Fruit fly (Drosophila melanogaster) whole organism, embryonic: Measurements from ENCODE around the gene CG31804.

Experiments used
- ATbp ChIP-seq: fragments of 200-800 bp; sonication (Bioruptor generic); optimal IDR thresholded peaks from 2 replicates; lab custom pipeline; 2017; ENCODE audit warnings: missing biosample characterization, mild to moderate bottlenecking, missing genetic modification characterization, missing genetic modification reagents
- Aef1 ChIP-seq: fragments of 200-800 bp; sonication (Bioruptor generic); IDR thresholded peaks from 3 replicates; pipeline ENCODE4 v1.3.6; 2022; ENCODE audit warnings: missing biosample characterization, missing genetic modification characterization
- Atf3 ChIP-seq: fragments of 200-800 bp; sonication (Bioruptor generic); optimal IDR thresholded peaks from 3 replicates; lab custom pipeline; 2016; ENCODE audit warnings: missing biosample characterization, missing genetic modification characterization
- Bgb ChIP-seq: fragments of 200-800 bp; sonication (Bioruptor generic); IDR thresholded peaks from 2 replicates; pipeline ENCODE4 v1.3.6; 2022; ENCODE audit warnings: missing biosample characterization, missing genetic modification characterization; ENCODE audit not compliant: partially characterized antibody
- CG1024 ChIP-seq: fragments of 200-800 bp; sonication (Bioruptor generic); IDR thresholded peaks from 2 replicates; pipeline ENCODE4 v1.3.6; 2022; ENCODE audit warnings: missing biosample characterization, missing genetic modification characterization
- CG11247 ChIP-seq: fragments of 200-800 bp; sonication (Bioruptor generic); IDR thresholded peaks from 2 replicates; pipeline ENCODE4 v1.3.6; 2022; ENCODE audit warnings: missing biosample characterization, missing genetic modification characterization
- CG11723 ChIP-seq: fragments of 200-800 bp; sonication (Bioruptor generic); optimal IDR thresholded peaks from 2 replicates; lab custom pipeline; 2017; ENCODE audit warnings: missing biosample characterization, mild to moderate bottlenecking, missing genetic modification characterization
- CG13894 ChIP-seq: fragments of 200-800 bp; sonication (Bioruptor generic); optimal IDR thresholded peaks from 3 replicates; lab custom pipeline; 2018; ENCODE audit warnings: missing biosample characterization, mild to moderate bottlenecking, missing genetic modification characterization, moderate library complexity
- CG15073 ChIP-seq: fragments of 200-800 bp; sonication (Bioruptor generic); optimal IDR thresholded peaks from 2 replicates; lab custom pipeline; 2016; ENCODE audit warnings: missing biosample characterization, missing genetic modification characterization
- CG15479 ChIP-seq: fragments of 200-800 bp; sonication (Bioruptor generic); optimal IDR thresholded peaks from 3 replicates; lab custom pipeline; 2019; ENCODE audit warnings: missing biosample characterization, mild to moderate bottlenecking, missing genetic modification characterization, moderate library complexity
- CG15601 ChIP-seq: fragments of 200-800 bp; sonication (Bioruptor generic); optimal IDR thresholded peaks from 3 replicates; lab custom pipeline; 2019; ENCODE audit warnings: missing biosample characterization, mild to moderate bottlenecking, missing genetic modification characterization, moderate library complexity
- CG1647 ChIP-seq: fragments of 200-800 bp; sonication (Bioruptor generic); optimal IDR thresholded peaks from 3 replicates; lab custom pipeline; 2016; ENCODE audit warnings: missing biosample characterization, missing genetic modification characterization
- CG17186 ChIP-seq: fragments of 200-800 bp; sonication (Bioruptor generic); optimal IDR thresholded peaks from 3 replicates; lab custom pipeline; 2017; ENCODE audit warnings: missing biosample characterization, missing genetic modification reagents, missing genetic modification characterization
- CG17829 ChIP-seq: fragments of 200-800 bp; optimal IDR thresholded peaks from 2 replicates; lab custom pipeline; 2019; ENCODE audit warnings: missing biosample characterization, mild to moderate bottlenecking, missing genetic modification characterization, moderate library complexity
- CG18619 ChIP-seq: fragments of 200-800 bp; sonication (Bioruptor generic); optimal IDR thresholded peaks from 3 replicates; lab custom pipeline; 2017; ENCODE audit warnings: missing biosample characterization, mild to moderate bottlenecking, missing genetic modification characterization
- CG3281 ChIP-seq: fragments of 200-800 bp; sonication (Bioruptor generic); optimal IDR thresholded peaks from 3 replicates; lab custom pipeline; 2017; ENCODE audit warnings: missing biosample characterization, mild to moderate bottlenecking, missing genetic modification characterization
- CG3407 ChIP-seq: fragments of 200-800 bp; sonication (Bioruptor generic); optimal IDR thresholded peaks from 2 replicates; lab custom pipeline; 2018; ENCODE audit warnings: missing biosample characterization, mild to moderate bottlenecking, missing genetic modification characterization
- CG34224 ChIP-seq: fragments of 200-800 bp; sonication (Bioruptor generic); IDR thresholded peaks from 3 replicates; pipeline ENCODE4 v1.3.6; 2022; ENCODE audit warnings: missing biosample characterization, missing genetic modification characterization; ENCODE audit not compliant: partially characterized antibody
- CG34422 ChIP-seq: fragments of 200-800 bp; sonication (Bioruptor generic); IDR thresholded peaks from 3 replicates; pipeline ENCODE4 v1.3.6; 2022; ENCODE audit warnings: missing biosample characterization, missing genetic modification characterization
- CG6272 ChIP-seq: fragments of 200-800 bp; sonication (Bioruptor generic); IDR thresholded peaks from 2 replicates; pipeline ENCODE4 v1.3.6; 2022; ENCODE audit warnings: missing biosample characterization, missing genetic modification characterization
- CG7372 ChIP-seq: fragments of 200-800 bp; sonication (Bioruptor generic); IDR thresholded peaks from 2 replicates; pipeline ENCODE4 v1.3.6; 2022; ENCODE audit warnings: missing biosample characterization, missing genetic modification characterization
- CG7745 ChIP-seq: fragments of 200-800 bp; sonication (Bioruptor generic); optimal IDR thresholded peaks from 2 replicates; lab custom pipeline; 2018; ENCODE audit warnings: missing biosample characterization, mild to moderate bottlenecking, missing genetic modification characterization, moderate library complexity
- CG7987 ChIP-seq: fragments of 200-800 bp; sonication (Bioruptor generic); optimal IDR thresholded peaks from 2 replicates; lab custom pipeline; 2018; ENCODE audit warnings: missing biosample characterization, mild to moderate bottlenecking, missing genetic modification characterization, moderate library complexity
- Dbx ChIP-seq: fragments of 200-800 bp; sonication (Bioruptor generic); IDR thresholded peaks from 3 replicates; pipeline ENCODE4 v1.3.6; 2022; ENCODE audit warnings: missing biosample characterization, missing genetic modification characterization
- Doc3 ChIP-seq: fragments of 200-800 bp; sonication (Bioruptor generic); IDR thresholded peaks from 3 replicates; pipeline ENCODE4 v1.3.6; 2022; ENCODE audit warnings: missing biosample characterization, missing genetic modification characterization; ENCODE audit not compliant: partially characterized antibody
- Fer1 ChIP-seq: fragments of 200-800 bp; sonication (Bioruptor generic); optimal IDR thresholded peaks from 2 replicates; lab custom pipeline; 2017; ENCODE audit warnings: missing biosample characterization, mild to moderate bottlenecking, missing genetic modification characterization
- HLH4C ChIP-seq: fragments of 200-800 bp; sonication (Bioruptor generic); IDR thresholded peaks from 3 replicates; pipeline ENCODE4 v1.3.6; 2022; ENCODE audit warnings: missing biosample characterization, missing genetic modification characterization; ENCODE audit not compliant: partially characterized antibody
- Max ChIP-seq: fragments of 200-800 bp; sonication (Bioruptor generic); optimal IDR thresholded peaks from 2 replicates; lab custom pipeline; 2016; ENCODE audit warnings: missing biosample characterization, mild to moderate bottlenecking, missing genetic modification characterization
- NFAT ChIP-seq: fragments of 200-800 bp; sonication (Bioruptor generic); IDR thresholded peaks from 2 replicates; pipeline ENCODE4 v1.3.6; 2022; ENCODE audit warnings: missing biosample characterization, missing genetic modification characterization
- NfI ChIP-seq: fragments of 200-800 bp; sonication (Bioruptor generic); optimal IDR thresholded peaks from 3 replicates; lab custom pipeline; 2018; ENCODE audit warnings: missing biosample characterization, mild to moderate bottlenecking, missing genetic modification characterization, moderate library complexity
- Six4 ChIP-seq: fragments of 200-800 bp; sonication (Bioruptor generic); optimal IDR thresholded peaks from 2 replicates; lab custom pipeline; 2016; ENCODE audit warnings: missing biosample characterization, missing genetic modification characterization
- Spps ChIP-seq: fragments of 200-800 bp; sonication (Bioruptor generic); optimal IDR thresholded peaks from 2 replicates; lab custom pipeline; 2018; ENCODE audit warnings: missing biosample characterization, mild to moderate bottlenecking, missing genetic modification characterization
- Ssrp ChIP-seq: fragments of 200-800 bp; sonication (Bioruptor generic); optimal IDR thresholded peaks from 2 replicates; lab custom pipeline; 2018; ENCODE audit warnings: missing biosample characterization, mild to moderate bottlenecking, missing genetic modification characterization, moderate library complexity
- abd-A ChIP-seq: fragments of 200-800 bp; sonication (Bioruptor generic); optimal IDR thresholded peaks from 3 replicates; lab custom pipeline; 2019; ENCODE audit warnings: missing biosample characterization, mild to moderate bottlenecking, missing genetic modification characterization, moderate library complexity
- al ChIP-seq: fragments of 200-800 bp; sonication (Bioruptor generic); IDR thresholded peaks from 2 replicates; pipeline ENCODE4 v1.3.6; 2022; ENCODE audit warnings: missing biosample characterization, missing genetic modification characterization
- emc ChIP-seq: fragments of 200-800 bp; sonication (Bioruptor generic); optimal IDR thresholded peaks from 2 replicates; lab custom pipeline; 2016; ENCODE audit warnings: missing biosample characterization, missing genetic modification characterization
- en ChIP-seq: fragments of 200-800 bp; sonication (Bioruptor generic); optimal IDR thresholded peaks from 2 replicates; lab custom pipeline; 2016; ENCODE audit warnings: missing biosample characterization, missing genetic modification characterization
- eyg ChIP-seq: fragments of 200-800 bp; sonication (Bioruptor generic); optimal IDR thresholded peaks from 3 replicates; lab custom pipeline; 2016; ENCODE audit warnings: missing biosample characterization, missing genetic modification characterization
- gce ChIP-seq: fragments of 200-800 bp; sonication (Bioruptor generic); IDR thresholded peaks from 3 replicates; pipeline ENCODE4 v1.3.6; 2022; ENCODE audit warnings: missing biosample characterization, missing genetic modification characterization
- gcm ChIP-seq: fragments of 200-800 bp; sonication (Bioruptor generic); optimal IDR thresholded peaks from 2 replicates; lab custom pipeline; 2019; ENCODE audit warnings: missing biosample characterization, mild to moderate bottlenecking, missing genetic modification characterization, moderate library complexity
- gfzf ChIP-seq: fragments of 200-800 bp; sonication (Bioruptor generic); optimal IDR thresholded peaks from 2 replicates; lab custom pipeline; 2016; ENCODE audit warnings: missing biosample characterization, mild to moderate bottlenecking, missing genetic modification characterization, moderate library complexity
- hth ChIP-seq: fragments of >200 bp; optimal IDR thresholded peaks from 2 replicates; lab custom pipeline; 2017; ENCODE audit warnings: inconsistent platforms
- inv ChIP-seq: fragments of 200-800 bp; sonication (Bioruptor generic); IDR thresholded peaks from 2 replicates; pipeline ENCODE4 v1.3.6; 2022; ENCODE audit warnings: missing biosample characterization, missing genetic modification characterization; ENCODE audit not compliant: partially characterized antibody
- jigr1 ChIP-seq: fragments of 200-800 bp; sonication (Bioruptor generic); IDR thresholded peaks from 3 replicates; pipeline ENCODE4 v1.3.6; 2022; ENCODE audit warnings: missing biosample characterization, missing genetic modification characterization
- jumu ChIP-seq: fragments of 200-800 bp; sonication (Bioruptor generic); optimal IDR thresholded peaks from 3 replicates; lab custom pipeline; 2016; ENCODE audit warnings: missing biosample characterization, missing genetic modification characterization
- maf-S ChIP-seq: fragments of 200-800 bp; sonication (Bioruptor generic); optimal IDR thresholded peaks from 2 replicates; lab custom pipeline; 2016; ENCODE audit warnings: missing biosample characterization, missing genetic modification characterization
- mam ChIP-seq: fragments of 200-800 bp; sonication (Bioruptor generic); optimal IDR thresholded peaks from 3 replicates; lab custom pipeline; 2016; ENCODE audit warnings: missing biosample characterization, missing genetic modification characterization
- run ChIP-seq: fragments of 200-800 bp; sonication (Bioruptor generic); optimal IDR thresholded peaks from 3 replicates; lab custom pipeline; 2018; ENCODE audit warnings: missing biosample characterization, mild to moderate bottlenecking, missing genetic modification characterization
- slp2 ChIP-seq: fragments of 200-800 bp; sonication (Bioruptor generic); optimal IDR thresholded peaks from 2 replicates; lab custom pipeline; 2016; ENCODE audit warnings: missing biosample characterization, missing genetic modification characterization
- zen2 ChIP-seq: fragments of 200-800 bp; sonication (Bioruptor generic); IDR thresholded peaks from 3 replicates; pipeline ENCODE4 v1.3.6; 2022; ENCODE audit warnings: missing biosample characterization, missing genetic modification characterization; ENCODE audit not compliant: partially characterized antibody
- zfh1 ChIP-seq: fragments of 200-800 bp; sonication (Bioruptor generic); IDR thresholded peaks from 3 replicates; pipeline ENCODE4 v1.3.6; 2022; ENCODE audit warnings: missing biosample characterization, missing genetic modification characterization

Gene CG31804

dm6 chr2L:17410358-17410757 lies 47.1 kb downstream of the CG31804 start, which contains the start of the genes Polr2J and CG15141 (continued):
- TF ChIP-seq CG6272 (GFP tag; lab: Robert Waterston, UW) (peak; percentile 93), CG13894 (tag; lab: Kevin White, UChicago) (no peak), NfI (GFP tag; lab: Kevin White, UChicago) (peak; percentile 86), CG7987 (GFP tag; lab: Kevin White, UChicago) (peak; percentile 41), HLH4C (GFP tag; lab: Robert Waterston, UW) (peak; percentile 79), CG1024 (GFP tag; lab: Robert Waterston, UW) (no peak; the same call in 1 of the 2 replicates), emc (GFP tag; lab: Kevin White, UChicago) (peak; percentile 29), CG3281 (GFP tag; lab: Kevin White, UChicago) (peak; percentile 81), eyg (no peak), abd-A (no peak), hth (lab: Kevin White, UChicago) (no peak), CG7372 (GFP tag; lab: Robert Waterston, UW) (peak; percentile 88), Ssrp (tag; lab: Kevin White, UChicago) (peak; percentile 89), CG34422 (GFP tag; lab: Robert Waterston, UW) (peak; percentile 82; the same call in 2 of the 3 replicates), zen2 (GFP tag; lab: Robert Waterston, UW) (no peak; the same call in 2 of the 3 replicates), al (peak; percentile 87), CG17829 (tag; lab: Kevin White, UChicago) (peak; percentile 91), jigr1 (GFP tag; lab: Robert Waterston, UW) (peak; percentile 81), Aef1 (GFP tag; lab: Robert Waterston, UW) (peak; percentile 91), Dbx (GFP tag; lab: Robert Waterston, UW) (peak; percentile 92), zfh1 (GFP tag; lab: Robert Waterston, UW) (peak; percentile 84), Six4 (peak; percentile 63), CG7745 (tag; lab: Kevin White, UChicago) (no peak), CG15601 (tag; lab: Kevin White, UChicago) (no peak), maf-S (GFP tag; lab: Kevin White, UChicago) (peak; percentile 61), CG3407 (GFP tag; lab: Kevin White, UChicago) (peak; percentile 68), Bgb (GFP tag; lab: Robert Waterston, UW) (peak; percentile 80), slp2 (GFP tag; lab: Kevin White, UChicago) (peak; percentile 41), CG15479 (GFP tag; lab: Kevin White, UChicago) (peak; percentile 14), run (tag; lab: Kevin White, UChicago) (no peak), ATbp (GFP tag; lab: Kevin White, UChicago) (peak; percentile 48), Doc3 (peak; percentile 83), CG17186 (GFP tag; lab: Kevin White, UChicago) (peak; percentile 63), gce (0 out of 3 replicates have a peak, but pooled peaks have one; percentile 9), CG18619 (GFP tag; lab: Kevin White, UChicago) (peak; percentile 77), CG34224 (peak; percentile 83), Max (GFP tag; lab: Kevin White, UChicago) (peak; percentile 88), gfzf (GFP tag; lab: Kevin White, UChicago) (no peak), gcm (GFP tag; lab: Kevin White, UChicago) (no peak), Fer1 (no peak), Spps (peak; percentile 54), mam (GFP tag; lab: Kevin White, UChicago) (peak; percentile 80), CG15073 (GFP tag; lab: Kevin White, UChicago) (peak; percentile 10), en (no peak), CG11723 (GFP tag; lab: Kevin White, UChicago) (peak; percentile 76), NFAT (peak; percentile 84), jumu (GFP tag; lab: Kevin White, UChicago) (peak; percentile 73), Atf3 (peak; percentile 62), inv (GFP tag; lab: Robert Waterston, UW) (peak; percentile 82), CG11247 (GFP tag; lab: Robert Waterston, UW) (peak; percentile 82), CG1647 (GFP tag; lab: Kevin White, UChicago) (peak; percentile 61)
